Worm (Caenorhabditis elegans): ENCODE data around the gene lron-1.

DNA sequence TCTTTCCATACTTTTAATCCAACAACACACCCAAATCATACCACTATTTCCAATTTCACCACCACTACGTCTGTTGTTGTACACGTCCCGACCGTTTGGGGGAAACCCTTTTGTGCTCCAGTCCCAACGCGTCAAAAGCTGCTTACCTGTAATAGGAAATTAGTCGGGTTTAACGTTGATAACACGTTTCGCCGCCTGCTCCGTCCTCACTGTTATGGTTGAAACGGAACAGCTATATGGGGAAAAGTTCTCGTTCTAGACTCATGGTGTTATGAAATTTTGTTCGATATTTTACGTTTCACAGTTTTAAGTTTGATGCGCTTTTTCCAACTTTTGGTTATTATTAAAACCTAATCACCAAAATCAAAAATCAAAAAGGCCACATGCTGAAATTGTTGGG, 36.6 kb upstream of the lron-1 start:
- TF ChIP-seq aly-2 (tag; optimal IDR thresholded peaks at IDR 0.05) (no peak), mdl-1 (tag; optimal IDR thresholded peaks at IDR 0.05) (no peak), snpc-4 (tag; optimal IDR thresholded peaks at IDR 0.05) (no peak), nhr-76 (tag; optimal IDR thresholded peaks at IDR 0.05) (no peak), ama-1 (optimal IDR thresholded peaks at IDR 0.05) (no peak), pqm-1 (tag; optimal IDR thresholded peaks at IDR 0.05) (peak; percentile 57), nhr-237 (tag; optimal IDR thresholded peaks at IDR 0.05) (no peak), ZK546.5 (tag; optimal IDR thresholded peaks at IDR 0.05) (no peak), ztf-11 (tag; optimal IDR thresholded peaks at IDR 0.05) (no peak), nhr-23 (tag; optimal IDR thresholded peaks at IDR 0.05) (no peak), egl-27 (tag; optimal IDR thresholded peaks at IDR 0.05) (no peak), lin-15B (tag; optimal IDR thresholded peaks at IDR 0.05) (no peak)

All from whole organism, L3 larva.